Fruit fly (Drosophila melanogaster) whole organism, embryonic: ENCODE data around the gene Spase12.

Experiments used
- C15 ChIP-seq: fragments of 200-800 bp; sonication (Bioruptor generic); IDR thresholded peaks from 3 replicates; pipeline ENCODE4 v1.3.6; 2022; ENCODE audit warnings: missing biosample characterization, missing genetic modification characterization
- CG10366 ChIP-seq: fragments of 200-800 bp; sonication (Bioruptor generic); IDR thresholded peaks from 2 replicates; pipeline ENCODE4 v1.3.6; 2022; ENCODE audit warnings: missing biosample characterization, missing genetic modification characterization
- CG10462 ChIP-seq: fragments of 200-800 bp; sonication (Bioruptor generic); optimal IDR thresholded peaks from 2 replicates; lab custom pipeline; 2016; ENCODE audit warnings: missing biosample characterization, missing genetic modification characterization
- CG12659 ChIP-seq: fragments of 200-800 bp; sonication (Bioruptor generic); optimal IDR thresholded peaks from 3 replicates; lab custom pipeline; 2017; ENCODE audit warnings: mild to moderate bottlenecking, missing biosample characterization, missing genetic modification reagents, missing genetic modification characterization
- CG13296 ChIP-seq: fragments of 200-800 bp; sonication (Bioruptor generic); optimal IDR thresholded peaks from 3 replicates; lab custom pipeline; 2018; ENCODE audit warnings: missing biosample characterization, mild to moderate bottlenecking, missing genetic modification characterization
- CG15514 ChIP-seq: fragments of 200-800 bp; sonication (Bioruptor generic); optimal IDR thresholded peaks from 3 replicates; lab custom pipeline; 2017; ENCODE audit warnings: missing biosample characterization, missing genetic modification characterization, mild to moderate bottlenecking, moderate library complexity, missing genetic modification reagents
- CG18011 ChIP-seq: fragments of 200-800 bp; sonication (Bioruptor generic); optimal IDR thresholded peaks from 2 replicates; lab custom pipeline; 2017; ENCODE audit warnings: missing biosample characterization, missing genetic modification characterization, mild to moderate bottlenecking, moderate library complexity, missing genotype
- CG3995 ChIP-seq: fragments of 200-800 bp; sonication (Bioruptor generic); optimal IDR thresholded peaks from 3 replicates; lab custom pipeline; 2016; ENCODE audit warnings: missing biosample characterization, missing genetic modification characterization
- CG42726 ChIP-seq: fragments of 200-800 bp; sonication (Bioruptor generic); IDR thresholded peaks from 2 replicates; pipeline ENCODE4 v1.3.6; 2022; ENCODE audit warnings: missing biosample characterization, missing genetic modification characterization; ENCODE audit not compliant: partially characterized antibody
- CG8388 ChIP-seq: fragments of 200-800 bp; sonication (Bioruptor generic); optimal IDR thresholded peaks from 2 replicates; lab custom pipeline; 2019; ENCODE audit warnings: missing biosample characterization, mild to moderate bottlenecking, missing genetic modification characterization, moderate library complexity
- CG9876 ChIP-seq: fragments of 200-800 bp; sonication (Bioruptor generic); optimal IDR thresholded peaks from 2 replicates; lab custom pipeline; 2016; ENCODE audit warnings: missing biosample characterization, missing genetic modification characterization
- CkIIα-i1 ChIP-seq: fragments of 200-800 bp; sonication (Bioruptor generic); IDR thresholded peaks from 2 replicates; pipeline ENCODE4 v1.3.6; 2022; ENCODE audit warnings: missing biosample characterization, missing genetic modification characterization
- CrebB ChIP-seq: fragments of 200-800 bp; sonication (Bioruptor generic); optimal IDR thresholded peaks from 3 replicates; lab custom pipeline; 2018; ENCODE audit warnings: missing biosample characterization, mild to moderate bottlenecking, missing genetic modification characterization
- Dbx ChIP-seq: fragments of 200-800 bp; sonication (Bioruptor generic); IDR thresholded peaks from 3 replicates; pipeline ENCODE4 v1.3.6; 2022; ENCODE audit warnings: missing biosample characterization, missing genetic modification characterization
- Deaf1 ChIP-seq: fragments of 200-800 bp; optimal IDR thresholded peaks from 3 replicates; lab custom pipeline; 2019; ENCODE audit warnings: missing biosample characterization, mild to moderate bottlenecking, missing genetic modification characterization, moderate library complexity
- Ets97D ChIP-seq: fragments of 200-800 bp; sonication (Bioruptor generic); optimal IDR thresholded peaks from 3 replicates; lab custom pipeline; 2016; ENCODE audit warnings: missing biosample characterization, missing genetic modification characterization
- Fer2 ChIP-seq: fragments of 200-800 bp; sonication (Bioruptor generic); optimal IDR thresholded peaks from 2 replicates; lab custom pipeline; 2018; ENCODE audit warnings: missing biosample characterization, mild to moderate bottlenecking, missing genetic modification characterization, moderate library complexity
- Gug ChIP-seq: fragments of 200-800 bp; sonication (Bioruptor generic); IDR thresholded peaks from 4 replicates; pipeline ENCODE4 v1.3.6; 2022; ENCODE audit warnings: missing biosample characterization, missing genetic modification characterization
- HLHmδ ChIP-seq: fragments of 200-800 bp; sonication (Bioruptor generic); optimal IDR thresholded peaks from 2 replicates; lab custom pipeline; 2018; ENCODE audit warnings: missing biosample characterization, mild to moderate bottlenecking, missing genetic modification characterization, moderate library complexity
- Oaz ChIP-seq: fragments of 200-800 bp; sonication (Bioruptor generic); IDR thresholded peaks from 2 replicates; pipeline ENCODE4 v1.3.6; 2022; ENCODE audit warnings: missing biosample characterization, missing genetic modification characterization
- Sox100B ChIP-seq: fragments of 200-800 bp; sonication (Bioruptor generic); optimal IDR thresholded peaks from 3 replicates; lab custom pipeline; 2018; ENCODE audit warnings: missing biosample characterization, mild to moderate bottlenecking, missing genetic modification characterization
- Spps ChIP-seq: fragments of 200-800 bp; sonication (Bioruptor generic); optimal IDR thresholded peaks from 2 replicates; lab custom pipeline; 2018; ENCODE audit warnings: missing biosample characterization, mild to moderate bottlenecking, missing genetic modification characterization
- Trl ChIP-seq, 3 experiments: fragments of >200 bp in 2 of 3; fragments of 200-800 bp in 1 of 3; sonication (Bioruptor generic) in 1 of 3; optimal IDR thresholded peaks; 2 replicates in 1 of 3; 3 replicates in 2 of 3; lab custom pipeline; 2016 to 2017; ENCODE audit warnings: missing biosample characterization in 1 of 3, missing genetic modification characterization in 1 of 3
- Vsx1 ChIP-seq: fragments of 200-800 bp; sonication (Bioruptor generic); optimal IDR thresholded peaks from 2 replicates; lab custom pipeline; 2017; ENCODE audit warnings: missing biosample characterization, mild to moderate bottlenecking, missing genetic modification characterization, missing genetic modification reagents
- YL-1 ChIP-seq: fragments of 200-800 bp; sonication (Bioruptor generic); optimal IDR thresholded peaks from 3 replicates; lab custom pipeline; 2017; ENCODE audit warnings: missing biosample characterization, mild to moderate bottlenecking, missing genetic modification characterization
- amos ChIP-seq: fragments of 200-800 bp; sonication (Bioruptor generic); IDR thresholded peaks from 2 replicates; pipeline ENCODE4 v1.3.6; 2022; ENCODE audit warnings: missing biosample characterization, missing genetic modification characterization; ENCODE audit not compliant: partially characterized antibody
- ash1 ChIP-seq: fragments of 200-800 bp; sonication (Bioruptor generic); optimal IDR thresholded peaks from 2 replicates; lab custom pipeline; 2018; ENCODE audit warnings: missing biosample characterization, mild to moderate bottlenecking, missing genetic modification characterization
- bab2 ChIP-seq: fragments of 200-800 bp; sonication (Bioruptor generic); optimal IDR thresholded peaks from 2 replicates; lab custom pipeline; 2016; ENCODE audit warnings: missing biosample characterization, missing genetic modification characterization
- bigmax ChIP-seq: fragments of 200-800 bp; sonication (Bioruptor generic); optimal IDR thresholded peaks from 2 replicates; lab custom pipeline; 2018; ENCODE audit warnings: missing biosample characterization, mild to moderate bottlenecking, missing genetic modification characterization
- bsh ChIP-seq, 2 experiments: fragments of 200-800 bp; sonication (Bioruptor generic); optimal IDR thresholded peaks; 2 replicates each; lab custom pipeline; 2017 to 2018; ENCODE audit warnings: mild to moderate bottlenecking in 2 of 2, missing biosample characterization in 2 of 2, missing genetic modification characterization in 2 of 2, moderate library complexity in 1 of 2
- cg ChIP-seq: fragments of 200-800 bp; sonication (Bioruptor generic); optimal IDR thresholded peaks from 3 replicates; lab custom pipeline; 2019; ENCODE audit warnings: missing biosample characterization, mild to moderate bottlenecking, missing genetic modification characterization, moderate library complexity
- chm ChIP-seq: fragments of 200-800 bp; sonication (Bioruptor generic); IDR thresholded peaks from 2 replicates; pipeline ENCODE4 v1.3.6; 2022; ENCODE audit warnings: missing biosample characterization, missing genetic modification characterization
- crol ChIP-seq: fragments of 200-800 bp; sonication (Bioruptor generic); IDR thresholded peaks from 2 replicates; pipeline ENCODE4 v1.3.6; 2022; ENCODE audit warnings: missing biosample characterization, missing genetic modification characterization
- dati ChIP-seq: fragments of 200-800 bp; sonication (Bioruptor generic); IDR thresholded peaks from 2 replicates; pipeline ENCODE4 v1.3.6; 2022; ENCODE audit warnings: missing biosample characterization, missing genetic modification characterization
- disco-r ChIP-seq: fragments of 200-800 bp; sonication (Bioruptor generic); optimal IDR thresholded peaks from 2 replicates; lab custom pipeline; 2016; ENCODE audit warnings: missing biosample characterization, missing genetic modification characterization
- emc ChIP-seq: fragments of 200-800 bp; sonication (Bioruptor generic); optimal IDR thresholded peaks from 2 replicates; lab custom pipeline; 2016; ENCODE audit warnings: missing biosample characterization, missing genetic modification characterization
- gcm2 ChIP-seq: fragments of 200-800 bp; sonication (Bioruptor generic); optimal IDR thresholded peaks from 2 replicates; lab custom pipeline; 2016; ENCODE audit warnings: missing biosample characterization, missing genetic modification characterization
- gro ChIP-seq: fragments of 200-800 bp; sonication (Bioruptor generic); optimal IDR thresholded peaks from 2 replicates; lab custom pipeline; 2016; ENCODE audit warnings: missing biosample characterization, missing genetic modification characterization
- gsb ChIP-seq: fragments of 200-800 bp; sonication (Bioruptor generic); IDR thresholded peaks from 2 replicates; pipeline ENCODE4 v1.3.6; 2022; ENCODE audit warnings: missing biosample characterization, missing genetic modification characterization
- gsb-n ChIP-seq: fragments of 200-800 bp; sonication (Bioruptor generic); optimal IDR thresholded peaks from 3 replicates; lab custom pipeline; 2018; ENCODE audit warnings: missing biosample characterization, mild to moderate bottlenecking, missing genetic modification characterization
- hkb ChIP-seq, 2 experiments: fragments of 200-800 bp in 1 of 2; fragments of >200 bp in 1 of 2; sonication (Bioruptor generic) in 1 of 2; IDR thresholded peaks in 1 of 2; optimal IDR thresholded peaks in 1 of 2; 2 replicates each; pipeline versions ENCODE4 v1.3.6 to Lab custom; 2017 to 2022; ENCODE audit warnings: missing biosample characterization in 1 of 2, missing genetic modification characterization in 1 of 2
- otp ChIP-seq: fragments of 200-800 bp; sonication (Bioruptor generic); IDR thresholded peaks from 3 replicates; pipeline ENCODE4, ENCODE4 v1.3.6; 2022; ENCODE audit warnings: missing biosample characterization, missing genetic modification characterization
- pb ChIP-seq: fragments of 200-800 bp; sonication (Bioruptor generic); optimal IDR thresholded peaks from 3 replicates; lab custom pipeline; 2016; ENCODE audit warnings: missing biosample characterization, missing genetic modification characterization
- pum ChIP-seq: fragments of 200-800 bp; sonication (Bioruptor generic); optimal IDR thresholded peaks from 2 replicates; lab custom pipeline; 2016; ENCODE audit warnings: missing biosample characterization, missing genetic modification characterization
- salm ChIP-seq: fragments of 200-800 bp; sonication (Bioruptor generic); optimal IDR thresholded peaks from 2 replicates; lab custom pipeline; 2018; ENCODE audit warnings: missing biosample characterization, mild to moderate bottlenecking, missing genetic modification characterization
- slou ChIP-seq: fragments of 200-800 bp; sonication (Bioruptor generic); optimal IDR thresholded peaks from 3 replicates; lab custom pipeline; 2016; ENCODE audit warnings: missing biosample characterization, missing genetic modification characterization
- sna ChIP-seq: fragments of 200-800 bp; sonication (Bioruptor generic); IDR thresholded peaks from 2 replicates; pipeline ENCODE4 v1.3.6; 2022; ENCODE audit warnings: missing biosample characterization, missing genetic modification characterization; ENCODE audit not compliant: partially characterized antibody
- sug ChIP-seq: fragments of 200-800 bp; optimal IDR thresholded peaks from 2 replicates; lab custom pipeline; 2019; ENCODE audit warnings: missing biosample characterization, mild to moderate bottlenecking, missing genetic modification characterization, moderate library complexity
- wek ChIP-seq: fragments of 200-800 bp; sonication (Bioruptor generic); optimal IDR thresholded peaks from 3 replicates; lab custom pipeline; 2018; ENCODE audit warnings: missing biosample characterization, mild to moderate bottlenecking, missing genetic modification characterization, moderate library complexity
- wor ChIP-seq: fragments of 200-800 bp; sonication (Bioruptor generic); IDR thresholded peaks from 2 replicates; pipeline ENCODE4 v1.3.6; 2022; ENCODE audit warnings: missing biosample characterization, missing genetic modification characterization

Gene Spase12

DNA sequence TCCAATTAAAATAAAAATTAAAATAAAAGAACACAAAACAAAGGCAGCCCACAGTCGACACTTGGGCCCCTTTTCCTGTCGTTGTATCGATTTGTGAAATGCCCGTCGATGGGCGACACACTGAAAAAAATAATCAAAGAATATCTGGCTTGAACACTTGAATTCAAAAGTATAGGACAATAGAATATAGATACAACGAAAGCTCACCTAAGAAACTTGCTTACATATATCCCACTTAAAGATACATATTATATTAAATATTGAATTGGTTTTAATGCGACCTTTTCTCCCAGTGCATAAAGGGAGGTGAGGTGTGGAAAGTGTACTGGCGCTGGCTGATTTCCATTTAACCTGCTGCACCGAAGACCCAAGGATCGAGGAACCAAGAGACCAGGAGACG, 31.2 kb upstream of the Spase12 start (continued):
- TF ChIP-seq CG13296 (no peak), gsb (no peak), CG15514 (GFP tag; lab: Kevin White, UChicago) (no peak), Gug (GFP tag; lab: Robert Waterston, UW) (no peak; the same call in 3 of the 4 replicates), CG10462 (GFP tag; lab: Kevin White, UChicago) (no peak), hkb (optimal IDR thresholded peaks at IDR 0.05; lab: Kevin White, UChicago) (no peak), hkb (GFP tag; IDR thresholded peaks at IDR 0.05; lab: Robert Waterston, UW) (peak; percentile 44; the same call in 1 of the 2 replicates), CkIIα-i1 (GFP tag; lab: Robert Waterston, UW) (no peak), salm (no peak), Vsx1 (GFP tag; lab: Kevin White, UChicago) (no peak), CG3995 (GFP tag; lab: Kevin White, UChicago) (no peak), pb (no peak), Dbx (no peak), C15 (GFP tag; lab: Robert Waterston, UW) (no peak), dati (GFP tag; lab: Robert Waterston, UW) (no peak), wor (GFP tag; lab: Robert Waterston, UW) (no peak), slou (GFP tag; lab: Kevin White, UChicago) (no peak), Deaf1 (tag; lab: Kevin White, UChicago) (no peak), CrebB (no peak), gro (no peak), Fer2 (no peak), CG8388 (GFP tag; lab: Kevin White, UChicago) (peak; percentile 49), sna (GFP tag; lab: Robert Waterston, UW) (no peak), bab2 (peak; percentile 42), CG18011 (GFP tag; lab: Kevin White, UChicago) (no peak), Oaz (GFP tag; lab: Robert Waterston, UW) (no peak), gsb-n (tag; lab: Kevin White, UChicago) (peak; percentile 58), pum (GFP tag; lab: Kevin White, UChicago) (no peak), CG12659 (no peak), gcm2 (GFP tag; lab: Kevin White, UChicago) (no peak), wek (GFP tag; lab: Kevin White, UChicago) (no peak), YL-1 (no peak), amos (GFP tag; lab: Robert Waterston, UW) (no peak), Ets97D (GFP tag; lab: Kevin White, UChicago) (no peak), bsh (GFP tag; optimal IDR thresholded peaks at IDR 0.05; lab: Kevin White, UChicago) (peak in 1 of 2 experiments; percentile 74), CG9876 (GFP tag; lab: Kevin White, UChicago) (no peak), CG42726 (GFP tag; lab: Robert Waterston, UW) (no peak), bigmax (GFP tag; lab: Kevin White, UChicago) (no peak), sug (tag; lab: Kevin White, UChicago) (no peak), emc (GFP tag; lab: Kevin White, UChicago) (no peak), Trl (optimal IDR thresholded peaks at IDR 0.05; lab: Kevin White, UChicago) (no peak), Trl (GFP tag; optimal IDR thresholded peaks at IDR 0.05; lab: Kevin White, UChicago) (no peak), Sox100B (GFP tag; lab: Kevin White, UChicago) (peak; percentile 33), HLHmδ (GFP tag; lab: Kevin White, UChicago) (no peak), disco-r (GFP tag; lab: Kevin White, UChicago) (no peak), CG10366 (GFP tag; lab: Robert Waterston, UW) (0 out of 2 replicates have a peak, but pooled peaks have one; percentile 33), ash1 (no peak), cg (GFP tag; lab: Kevin White, UChicago) (no peak), crol (GFP tag; lab: Robert Waterston, UW) (no peak), Spps (tag; lab: Kevin White, UChicago) (peak; percentile 74), otp (GFP tag; lab: Robert Waterston, UW) (peak; percentile 67; the same call in 2 of the 3 replicates), chm (GFP tag; lab: Robert Waterston, UW) (peak; percentile 64; the same call in 1 of the 2 replicates)
